Worm (Caenorhabditis elegans) whole organism, L1 larva: ENCODE data around the gene Y38H6C.24.

Source experiments
- fkh-10 ChIP-seq: sonication (generic microtip); optimal IDR thresholded peaks from 2 replicates; lab custom pipeline; 2017; ENCODE audit warnings: missing biosample characterization, missing genetic modification reagents, missing genetic modification characterization
- fkh-4 ChIP-seq: sonication (generic microtip); optimal IDR thresholded peaks from 2 replicates; lab custom pipeline; 2016; ENCODE audit warnings: missing compliant biosample characterization, missing genetic modification characterization, borderline replicate concordance
- fos-1 ChIP-seq: fragments of 150-350 bp; optimal IDR thresholded peaks from 2 replicates; lab custom pipeline; 2014; ENCODE audit warnings: missing biosample characterization, missing genetic modification characterization
- jun-1 ChIP-seq: fragments of 150-350 bp; optimal IDR thresholded peaks from 2 replicates; lab custom pipeline; 2014; ENCODE audit warnings: missing biosample characterization, missing genetic modification reagents, missing genetic modification characterization
- lin-35 ChIP-seq, 2 experiments: fragments of 150-350 bp; optimal IDR thresholded peaks; 2 replicates each; lab custom pipeline; 2014; ENCODE audit warnings: missing biosample characterization in 2 of 2, missing genetic modification characterization in 2 of 2, missing genetic modification reagents in 2 of 2
- mdl-1 ChIP-seq, 2 experiments: fragments of 150-350 bp; optimal IDR thresholded peaks; 2 replicates each; lab custom pipeline; 2014 to 2017; ENCODE audit warnings: missing biosample characterization in 2 of 2, missing genetic modification characterization in 2 of 2, inconsistent platforms in 1 of 2
- nhr-12 ChIP-seq: sonication (generic microtip); optimal IDR thresholded peaks from 2 replicates; lab custom pipeline; 2017; ENCODE audit warnings: missing biosample characterization, missing genetic modification characterization
- pqm-1 ChIP-seq: sonication (generic microtip); optimal IDR thresholded peaks from 3 replicates; lab custom pipeline; 2017; ENCODE audit warnings: missing biosample characterization, missing genetic modification characterization
- tbx-2 ChIP-seq: sonication (generic microtip); optimal IDR thresholded peaks from 2 replicates; lab custom pipeline; 2016; ENCODE audit warnings: missing genetic modification characterization, missing compliant biosample characterization
- tlp-1 ChIP-seq: fragments of 150-350 bp; optimal IDR thresholded peaks from 2 replicates; lab custom pipeline; 2014; ENCODE audit warnings: missing biosample characterization, missing genetic modification characterization
- vab-15 ChIP-seq: sonication (generic microtip); optimal IDR thresholded peaks from 2 replicates; lab custom pipeline; 2017; ENCODE audit warnings: missing genotype, mild to moderate bottlenecking, missing genetic modification characterization, missing compliant biosample characterization

DNA sequence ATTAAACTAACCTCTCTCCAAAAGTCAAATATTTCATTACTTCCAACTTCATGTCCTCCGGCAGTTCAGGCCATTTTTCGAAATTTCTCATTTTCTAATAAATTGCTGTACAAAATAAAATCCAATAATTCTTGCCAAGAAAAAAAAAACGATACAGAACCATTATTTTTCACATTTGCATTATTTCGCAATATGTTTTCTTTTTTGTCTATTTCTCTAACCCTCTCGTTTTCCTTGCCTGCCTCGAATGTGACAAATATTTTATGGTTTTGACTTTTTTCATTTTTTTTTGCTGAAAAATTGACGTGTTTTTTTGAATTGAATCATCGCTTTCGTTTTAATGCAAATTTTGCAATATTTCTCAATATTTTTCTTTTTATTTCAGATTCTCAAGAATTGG, 4.0 kb upstream of the Y38H6C.24 start, which contains the start of the genes Y38H6C.9 and fbxa-150:
- no peak for TF ChIP-seq fkh-4 (tag; lab: Kevin White, UChicago)
- no peak for TF ChIP-seq nhr-12 (tag; lab: Kevin White, UChicago)
- no peak for TF ChIP-seq pqm-1 (tag; lab: Kevin White, UChicago)
- TF ChIP-seq jun-1 (tag; lab: Kevin White, UChicago) = no peak
- no peak for TF ChIP-seq lin-35 (GFP tag; optimal IDR thresholded peaks at IDR 0.05; lab: Kevin White, UChicago)
- no peak for TF ChIP-seq fkh-10 (GFP tag; lab: Kevin White, UChicago)
- no peak for TF ChIP-seq tbx-2
- TF ChIP-seq mdl-1 (tag; optimal IDR thresholded peaks at IDR 0.05; lab: Kevin White, UChicago) = no peak
- no peak for TF ChIP-seq fos-1
- no peak for TF ChIP-seq vab-15 (tag; lab: Kevin White, UChicago)
- TF ChIP-seq tlp-1 = no peak
